Worm (Caenorhabditis elegans): ENCODE data around the gene F21A3.4.

Gene F21A3.4

ce11 chrV:15519845-15520244 is 16.6 kb upstream of the F21A3.4 start:
- TF ChIP-seq pax-3 (tag; optimal IDR thresholded peaks at IDR 0.05) (no peak), mep-1 (tag; optimal IDR thresholded peaks at IDR 0.05) (no peak), egl-27 (tag; optimal IDR thresholded peaks at IDR 0.05) (no peak), lin-39 (tag; optimal IDR thresholded peaks at IDR 0.05) (no peak), F16B12.6 (tag; optimal IDR thresholded peaks at IDR 0.05) (no peak), aly-2 (tag; optimal IDR thresholded peaks at IDR 0.05) (no peak), mef-2 (tag; optimal IDR thresholded peaks at IDR 0.05) (no peak), swsn-7 (tag; optimal IDR thresholded peaks at IDR 0.05) (no peak), isw-1 (GFP tag; IDR thresholded peaks at IDR 0.05) (no peak), C34B4.2 (tag; optimal IDR thresholded peaks at IDR 0.05) (no peak)

- TF ChIP-seq C04F5.9 (tag; optimal IDR thresholded peaks at IDR 0.05) (no peak), lin-14 (GFP tag; optimal IDR thresholded peaks at IDR 0.05) (peak; percentile 43)
These were observed 16.0 kb upstream of the F21A3.4 start for ce11 chrV:15520398-15520797.

- no peak for TF ChIP-seq mef-2 (tag; optimal IDR thresholded peaks at IDR 0.05)
- no peak for TF ChIP-seq zag-1 (tag; optimal IDR thresholded peaks at IDR 0.05)
- TF ChIP-seq nhr-47 (tag; optimal IDR thresholded peaks at IDR 0.05): no peak
- TF ChIP-seq efl-3 (GFP tag; optimal IDR thresholded peaks at IDR 0.05): no peak
- TF ChIP-seq ceh-88 (GFP tag; IDR thresholded peaks at IDR 0.05): no peak
- no peak for TF ChIP-seq ztf-11 (tag; optimal IDR thresholded peaks at IDR 0.05)
- TF ChIP-seq lin-39 (tag; optimal IDR thresholded peaks at IDR 0.05): no peak
- no peak for TF ChIP-seq nhr-12 (tag; optimal IDR thresholded peaks at IDR 0.05)
- TF ChIP-seq Y116A8C.19 (tag; optimal IDR thresholded peaks at IDR 0.05; ENCODE audit: borderline replicate concordance): no peak
- no peak for TF ChIP-seq zip-4 (GFP tag; optimal IDR thresholded peaks at IDR 0.05)
These were observed 14.5 kb upstream of the F21A3.4 start, which contains the start of gene lgc-31 for ce11 chrV:15521920-15522319. Gene lgc-31, minus strand, starts transcription at chrV:15522020.

- TF ChIP-seq elt-3 (tag; optimal IDR thresholded peaks at IDR 0.05) (no peak), vab-15 (tag; optimal IDR thresholded peaks at IDR 0.05) (no peak), lin-15B (tag; optimal IDR thresholded peaks at IDR 0.05) (no peak), mab-9 (GFP tag; IDR thresholded peaks at IDR 0.05) (no peak), nhr-28 (tag; optimal IDR thresholded peaks at IDR 0.05) (no peak), mep-1 (tag; optimal IDR thresholded peaks at IDR 0.05) (no peak), C04F5.9 (tag; optimal IDR thresholded peaks at IDR 0.05) (no peak), nhr-19 (GFP tag; conservative IDR thresholded peaks at IDR 0.05) (no peak), jun-1 (tag; optimal IDR thresholded peaks at IDR 0.05) (no peak), snpc-4 (tag; optimal IDR thresholded peaks at IDR 0.05) (no peak), dsc-1 (tag; optimal IDR thresholded peaks at IDR 0.05) (no peak), lin-13 (GFP tag; optimal IDR thresholded peaks at IDR 0.05) (no peak), unc-86 (tag; optimal IDR thresholded peaks at IDR 0.05) (no peak), elt-2 (tag; optimal IDR thresholded peaks at IDR 0.05) (no peak), nhr-84 (tag; optimal IDR thresholded peaks at IDR 0.05) (no peak), isw-1 (GFP tag; IDR thresholded peaks at IDR 0.05) (no peak), ztf-11 (tag; optimal IDR thresholded peaks at IDR 0.05) (no peak), nhr-11 (tag; optimal IDR thresholded peaks at IDR 0.05) (no peak)
These were observed 7.4 kb upstream of the F21A3.4 start, which contains the start of gene srh-276 for ce11 chrV:15529069-15529468. Gene srh-276, plus strand, starts transcription at chrV:15529369.

- no peak for TF ChIP-seq sox-4 (tag; optimal IDR thresholded peaks at IDR 0.05)
- peak; percentile 70 for TF ChIP-seq elt-2 (tag; optimal IDR thresholded peaks at IDR 0.05)
These were observed 3.3 kb upstream of the F21A3.4 start, which contains the start of gene F21A3.11 for ce11 chrV:15533096-15533495. Gene F21A3.11, minus strand, starts transcription at chrV:15533212.
